Worm (Caenorhabditis elegans) whole organism, mixed stage, embryonic: ENCODE results near the gene T05G5.5.

Experiments used
- M03D4.4 ChIP-seq: sonication (generic microtip); optimal IDR thresholded peaks from 2 replicates; lab custom pipeline; 2017; ENCODE audit warnings: mild to moderate bottlenecking, missing genetic modification characterization, missing compliant biosample characterization
- elt-1 ChIP-seq: sonication (generic microtip); optimal IDR thresholded peaks from 2 replicates; lab custom pipeline; 2017; ENCODE audit warnings: missing genetic modification characterization, mild to moderate bottlenecking, missing compliant biosample characterization, antibody characterized with exemption, moderate library complexity, borderline replicate concordance; ENCODE audit not compliant: insufficient read depth
- lin-13 ChIP-seq: fragments of 150-350 bp; optimal IDR thresholded peaks from 2 replicates; lab custom pipeline; 2014; ENCODE audit warnings: missing biosample characterization, missing genetic modification characterization
- nhr-12 ChIP-seq: fragments of 150-350 bp; optimal IDR thresholded peaks from 2 replicates; lab custom pipeline; 2014; ENCODE audit warnings: missing biosample characterization, missing genetic modification characterization
- nhr-76 ChIP-seq: sonication (generic microtip); optimal IDR thresholded peaks from 2 replicates; lab custom pipeline; 2017; ENCODE audit warnings: missing biosample characterization, missing genetic modification characterization
- ztf-11 ChIP-seq: fragments of 150-350 bp; optimal IDR thresholded peaks from 2 replicates; lab custom pipeline; 2014; ENCODE audit warnings: missing biosample characterization, missing genetic modification characterization

DNA sequence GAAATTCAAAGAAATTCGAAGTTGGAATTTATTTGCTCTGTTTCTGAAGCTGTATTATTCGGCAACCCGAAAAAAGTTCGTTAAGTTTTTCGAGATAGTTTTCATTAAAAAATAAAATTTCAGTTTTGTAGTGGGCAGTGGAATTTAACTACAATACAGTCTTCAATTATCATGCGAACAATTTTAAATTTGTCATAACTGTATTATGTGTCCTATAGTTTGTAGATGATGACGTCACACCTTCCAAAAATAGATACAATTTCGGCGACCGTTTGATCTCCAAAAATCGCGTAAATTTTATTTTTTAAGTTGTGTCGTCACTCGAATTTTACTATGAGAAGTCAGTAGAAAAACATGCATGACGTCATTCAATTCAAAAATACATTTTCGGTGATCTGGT lies 38.0 kb downstream of the T05G5.5 start:
- no peak for TF ChIP-seq nhr-76 (tag; lab: Kevin White, UChicago)
- no peak for TF ChIP-seq M03D4.4 (tag; lab: Kevin White, UChicago)
- no peak for TF ChIP-seq lin-13 (tag; lab: Kevin White, UChicago)
- TF ChIP-seq ztf-11 (tag; lab: Kevin White, UChicago): no peak
- no peak for TF ChIP-seq nhr-12 (tag; lab: Kevin White, UChicago)
- no peak for TF ChIP-seq elt-1
